Fruit fly (Drosophila melanogaster) whole organism, embryonic: ENCODE data around the gene Tcs4.

ENCODE experiments used
- Ada2b ChIP-seq: fragments of 200-800 bp; sonication (Bioruptor generic); IDR thresholded peaks from 2 replicates; pipeline ENCODE4 v1.3.6; 2022; ENCODE audit warnings: missing biosample characterization, missing genetic modification characterization
- BEAF-32 ChIP-seq: fragments of 200-800 bp; sonication (Bioruptor generic); optimal IDR thresholded peaks from 3 replicates; lab custom pipeline; 2017; ENCODE audit warnings: missing biosample characterization, missing genetic modification characterization, mild to moderate bottlenecking, moderate library complexity, missing genetic modification reagents
- CG1024 ChIP-seq: fragments of 200-800 bp; sonication (Bioruptor generic); IDR thresholded peaks from 2 replicates; pipeline ENCODE4 v1.3.6; 2022; ENCODE audit warnings: missing biosample characterization, missing genetic modification characterization
- CG10321 ChIP-seq: fragments of 200-800 bp; sonication (Bioruptor generic); IDR thresholded peaks from 2 replicates; pipeline ENCODE4 v1.3.6; 2022; ENCODE audit warnings: missing biosample characterization, missing genetic modification characterization
- CG12391 ChIP-seq: fragments of 200-800 bp; sonication (Bioruptor generic); optimal IDR thresholded peaks from 3 replicates; lab custom pipeline; 2018; ENCODE audit warnings: missing biosample characterization, mild to moderate bottlenecking, missing genetic modification characterization, moderate library complexity
- CG12659 ChIP-seq: fragments of 200-800 bp; sonication (Bioruptor generic); optimal IDR thresholded peaks from 3 replicates; lab custom pipeline; 2017; ENCODE audit warnings: mild to moderate bottlenecking, missing biosample characterization, missing genetic modification reagents, missing genetic modification characterization
- CG13123 ChIP-seq: fragments of 200-800 bp; sonication (Bioruptor generic); optimal IDR thresholded peaks from 2 replicates; lab custom pipeline; 2016; ENCODE audit warnings: missing biosample characterization, missing genetic modification characterization
- CG13296 ChIP-seq: fragments of 200-800 bp; sonication (Bioruptor generic); optimal IDR thresholded peaks from 3 replicates; lab custom pipeline; 2018; ENCODE audit warnings: missing biosample characterization, mild to moderate bottlenecking, missing genetic modification characterization
- CG14014 ChIP-seq: fragments of 200-800 bp; sonication (Bioruptor generic); IDR thresholded peaks from 2 replicates; pipeline ENCODE4 v1.3.6; 2022; ENCODE audit warnings: missing biosample characterization, missing genetic modification characterization
- CG15514 ChIP-seq: fragments of 200-800 bp; sonication (Bioruptor generic); optimal IDR thresholded peaks from 3 replicates; lab custom pipeline; 2017; ENCODE audit warnings: missing biosample characterization, missing genetic modification characterization, mild to moderate bottlenecking, moderate library complexity, missing genetic modification reagents
- CG15696 ChIP-seq: fragments of 200-800 bp; sonication (Bioruptor generic); optimal IDR thresholded peaks from 2 replicates; lab custom pipeline; 2019; ENCODE audit warnings: missing biosample characterization, mild to moderate bottlenecking, missing genetic modification characterization, moderate library complexity
- CG1603 ChIP-seq: fragments of 200-800 bp; sonication (Bioruptor generic); optimal IDR thresholded peaks from 2 replicates; lab custom pipeline; 2019; ENCODE audit warnings: missing biosample characterization, mild to moderate bottlenecking, missing genetic modification characterization, moderate library complexity
- CG16813 ChIP-seq: fragments of 200-800 bp; sonication (Bioruptor generic); IDR thresholded peaks from 3 replicates; pipeline ENCODE4 v1.3.6; 2022; ENCODE audit warnings: missing biosample characterization, missing genetic modification characterization; ENCODE audit not compliant: partially characterized antibody
- CG30020 ChIP-seq: fragments of 200-800 bp; optimal IDR thresholded peaks from 2 replicates; lab custom pipeline; 2019; ENCODE audit warnings: missing biosample characterization, mild to moderate bottlenecking, missing genetic modification characterization, moderate library complexity
- CG33213 ChIP-seq: fragments of 200-800 bp; sonication (Bioruptor generic); optimal IDR thresholded peaks from 3 replicates; lab custom pipeline; 2016; ENCODE audit warnings: missing biosample characterization, missing genetic modification characterization
- CG33557 ChIP-seq: fragments of 200-800 bp; sonication (Bioruptor generic); optimal IDR thresholded peaks from 2 replicates; lab custom pipeline; 2019; ENCODE audit warnings: missing biosample characterization, mild to moderate bottlenecking, missing genetic modification characterization, moderate library complexity
- CG5180 ChIP-seq: fragments of 200-800 bp; sonication (Bioruptor generic); optimal IDR thresholded peaks from 3 replicates; lab custom pipeline; 2017; ENCODE audit warnings: missing biosample characterization, missing genetic modification characterization, mild to moderate bottlenecking, moderate library complexity, missing genetic modification reagents
- CG6791 ChIP-seq: fragments of 200-800 bp; sonication (Bioruptor generic); IDR thresholded peaks from 3 replicates; pipeline ENCODE4 v1.3.6; 2022; ENCODE audit warnings: missing biosample characterization, missing genetic modification characterization; ENCODE audit not compliant: partially characterized antibody
- CG7963 ChIP-seq: fragments of 200-800 bp; sonication (Bioruptor generic); IDR thresholded peaks from 3 replicates; pipeline ENCODE4 v1.3.6; 2022; ENCODE audit warnings: missing biosample characterization, missing genetic modification characterization; ENCODE audit not compliant: partially characterized antibody
- Dll ChIP-seq: fragments of 200-800 bp; sonication (Bioruptor generic); IDR thresholded peaks from 4 replicates; pipeline ENCODE4 v1.3.6; 2022; ENCODE audit warnings: missing biosample characterization, missing genetic modification characterization; ENCODE audit not compliant: partially characterized antibody
- Ets97D ChIP-seq: fragments of 200-800 bp; sonication (Bioruptor generic); optimal IDR thresholded peaks from 3 replicates; lab custom pipeline; 2016; ENCODE audit warnings: missing biosample characterization, missing genetic modification characterization
- Fer1 ChIP-seq: fragments of 200-800 bp; sonication (Bioruptor generic); optimal IDR thresholded peaks from 2 replicates; lab custom pipeline; 2017; ENCODE audit warnings: missing biosample characterization, mild to moderate bottlenecking, missing genetic modification characterization
- MBD-R2 ChIP-seq: fragments of 200-800 bp; sonication (Bioruptor generic); IDR thresholded peaks from 2 replicates; pipeline ENCODE4 v1.3.6; 2022; ENCODE audit warnings: missing biosample characterization, missing genetic modification characterization
- Med ChIP-seq: fragments of 200-800 bp; sonication (Bioruptor generic); peaks from one replicate; lab custom pipeline; 2016; ENCODE audit warnings: missing biosample characterization, missing genetic modification characterization, mild to moderate bottlenecking, inconsistent platforms, moderate library complexity
- NC2α ChIP-seq: fragments of 200-800 bp; sonication (Bioruptor generic); optimal IDR thresholded peaks from 2 replicates; lab custom pipeline; 2016; ENCODE audit warnings: missing biosample characterization, missing genetic modification characterization
- NFAT ChIP-seq: fragments of 200-800 bp; sonication (Bioruptor generic); IDR thresholded peaks from 2 replicates; pipeline ENCODE4 v1.3.6; 2022; ENCODE audit warnings: missing biosample characterization, missing genetic modification characterization
- Pdp1 ChIP-seq, 2 experiments: fragments of 200-800 bp; sonication (Bioruptor generic); optimal IDR thresholded peaks; 3 replicates each; lab custom pipeline; 2016; ENCODE audit warnings: missing biosample characterization in 2 of 2, missing genetic modification characterization in 2 of 2, mild to moderate bottlenecking in 1 of 2, moderate library complexity in 1 of 2
- Scr ChIP-seq: fragments of 200-800 bp; sonication (Bioruptor generic); IDR thresholded peaks from 2 replicates; pipeline ENCODE4 v1.3.6; 2022; ENCODE audit warnings: missing biosample characterization, missing genetic modification characterization; ENCODE audit not compliant: partially characterized antibody
- Stat92E ChIP-seq, 3 experiments: fragments of >200 bp in 2 of 3; fragments of 200-800 bp in 1 of 3; sonication (Bioruptor generic) in 1 of 3; optimal IDR thresholded peaks; 2 replicates each; lab custom pipeline; 2017 to 2019; ENCODE audit warnings: missing biosample characterization in 3 of 3, missing genetic modification characterization in 3 of 3, mild to moderate bottlenecking in 1 of 3, moderate library complexity in 1 of 3
- amos ChIP-seq: fragments of 200-800 bp; sonication (Bioruptor generic); IDR thresholded peaks from 2 replicates; pipeline ENCODE4 v1.3.6; 2022; ENCODE audit warnings: missing biosample characterization, missing genetic modification characterization; ENCODE audit not compliant: partially characterized antibody
- aop ChIP-seq: fragments of 200-800 bp; sonication (Bioruptor generic); IDR thresholded peaks from 2 replicates; pipeline ENCODE4 v1.3.6; 2022; ENCODE audit warnings: missing biosample characterization, missing genetic modification characterization
- ci ChIP-seq: fragments of 200-800 bp; sonication (Bioruptor generic); IDR thresholded peaks from 3 replicates; pipeline ENCODE4 v1.3.6; 2022; ENCODE audit warnings: missing biosample characterization, missing genetic modification characterization
- da ChIP-seq: fragments of 200-800 bp; sonication (Bioruptor generic); optimal IDR thresholded peaks from 2 replicates; lab custom pipeline; 2016; ENCODE audit warnings: missing biosample characterization, missing genetic modification characterization
- dmrt99B ChIP-seq: fragments of 200-800 bp; sonication (Bioruptor generic); optimal IDR thresholded peaks from 2 replicates; lab custom pipeline; 2018; ENCODE audit warnings: missing biosample characterization, mild to moderate bottlenecking, missing genetic modification characterization, moderate library complexity
- gfzf ChIP-seq: fragments of 200-800 bp; sonication (Bioruptor generic); optimal IDR thresholded peaks from 2 replicates; lab custom pipeline; 2016; ENCODE audit warnings: missing biosample characterization, mild to moderate bottlenecking, missing genetic modification characterization, moderate library complexity
- gro ChIP-seq: fragments of 200-800 bp; sonication (Bioruptor generic); optimal IDR thresholded peaks from 2 replicates; lab custom pipeline; 2016; ENCODE audit warnings: missing biosample characterization, missing genetic modification characterization
- insv ChIP-seq, 2 experiments: fragments of 200-800 bp; sonication (Bioruptor generic); optimal IDR thresholded peaks; 3 replicates each; lab custom pipeline; 2016 to 2018; ENCODE audit warnings: missing biosample characterization in 2 of 2, missing genetic modification characterization in 2 of 2
- jigr1 ChIP-seq: fragments of 200-800 bp; sonication (Bioruptor generic); IDR thresholded peaks from 3 replicates; pipeline ENCODE4 v1.3.6; 2022; ENCODE audit warnings: missing biosample characterization, missing genetic modification characterization
- pzg ChIP-seq: fragments of 200-800 bp; sonication (Bioruptor generic); optimal IDR thresholded peaks from 3 replicates; lab custom pipeline; 2018; ENCODE audit warnings: missing biosample characterization, mild to moderate bottlenecking, missing genetic modification characterization, moderate library complexity
- sd ChIP-seq: fragments of 200-800 bp; sonication (Bioruptor generic); optimal IDR thresholded peaks from 3 replicates; lab custom pipeline; 2018; ENCODE audit warnings: missing biosample characterization, mild to moderate bottlenecking, missing genetic modification characterization, moderate library complexity
- sens ChIP-seq: fragments of 200-800 bp; sonication (Bioruptor generic); peaks from one replicate; lab custom pipeline; 2016; ENCODE audit warnings: missing biosample characterization, missing genetic modification characterization
- sima ChIP-seq: fragments of 200-800 bp; sonication (Bioruptor generic); optimal IDR thresholded peaks from 2 replicates; lab custom pipeline; 2016; ENCODE audit warnings: missing biosample characterization, missing genetic modification characterization
- slou ChIP-seq: fragments of 200-800 bp; sonication (Bioruptor generic); optimal IDR thresholded peaks from 3 replicates; lab custom pipeline; 2016; ENCODE audit warnings: missing biosample characterization, missing genetic modification characterization
- toy ChIP-seq: fragments of 200-800 bp; sonication (Bioruptor generic); IDR thresholded peaks from 2 replicates; pipeline ENCODE4 v1.3.6; 2022; ENCODE audit warnings: missing biosample characterization, missing genetic modification characterization
- trem ChIP-seq: fragments of 200-800 bp; optimal IDR thresholded peaks from 3 replicates; lab custom pipeline; 2019; ENCODE audit warnings: missing biosample characterization, mild to moderate bottlenecking, missing genetic modification characterization, moderate library complexity
- unc-4 ChIP-seq: fragments of 200-800 bp; sonication (Bioruptor generic); IDR thresholded peaks from 2 replicates; pipeline ENCODE4 v1.3.6; 2022; ENCODE audit warnings: missing biosample characterization, missing genetic modification characterization; ENCODE audit not compliant: partially characterized antibody
- zfh1 ChIP-seq: fragments of 200-800 bp; sonication (Bioruptor generic); IDR thresholded peaks from 3 replicates; pipeline ENCODE4 v1.3.6; 2022; ENCODE audit warnings: missing biosample characterization, missing genetic modification characterization

Gene Tcs4

DNA sequence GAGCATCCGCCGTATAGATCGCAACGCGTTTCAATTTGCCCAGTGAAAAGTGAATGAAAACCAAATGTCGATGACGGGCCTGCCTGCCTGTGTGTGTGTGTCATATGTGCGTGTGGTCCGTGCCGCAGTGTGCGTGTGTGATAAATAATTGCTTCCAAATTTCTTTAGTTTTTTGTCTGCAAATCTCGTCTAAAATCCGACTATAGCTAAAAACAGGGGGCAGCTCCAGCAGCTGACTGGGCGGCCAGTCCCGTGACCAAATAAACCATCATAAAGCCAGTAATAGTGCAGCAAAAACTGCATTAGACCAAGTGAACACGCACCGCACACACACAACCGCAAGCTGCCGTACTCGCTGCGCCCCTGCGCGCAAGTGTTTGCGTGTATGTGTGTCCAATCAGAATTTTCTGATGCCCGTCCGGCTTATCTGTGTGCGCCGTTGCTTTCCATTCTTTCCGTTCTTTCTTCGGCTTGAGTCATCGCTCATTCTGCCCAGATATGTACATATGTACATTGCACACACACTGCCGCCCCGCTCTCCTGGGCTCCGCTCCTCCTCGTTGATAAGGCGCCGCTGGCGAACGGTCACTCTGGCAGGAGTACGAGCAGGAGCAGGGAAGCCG, 4.2 kb downstream of the Tcs4 start (continued):
- TF ChIP-seq slou (GFP tag; lab: Kevin White, UChicago), result no peak
- TF ChIP-seq CG5180, result no peak
- no peak for TF ChIP-seq CG7963
- TF ChIP-seq, all 482 proteins: peak for 49

DNA sequence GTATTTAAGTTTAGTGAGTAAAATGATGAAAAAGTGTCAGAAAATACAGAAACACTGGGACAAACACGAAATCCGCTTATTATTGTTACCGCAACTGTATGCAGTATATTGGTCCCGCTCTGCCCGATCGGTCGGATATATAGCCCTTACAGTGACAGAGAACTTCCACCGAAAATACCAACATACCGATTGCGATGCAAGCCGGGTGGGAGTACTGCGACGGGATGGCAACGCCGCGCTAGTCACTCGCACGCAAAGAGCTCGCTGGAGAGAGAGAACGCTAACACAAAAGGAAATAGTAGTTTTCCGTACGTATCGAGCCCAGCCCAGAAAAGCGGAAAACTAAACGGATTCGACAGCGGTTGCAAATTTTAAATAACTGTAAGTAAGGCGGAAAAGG, 4.7 kb downstream of the Tcs4 start, which contains the start of gene Cdc42:
Gene Cdc42, plus strand, starts transcription at position 247 of the 400 bp plus-strand sequence.
- TF ChIP-seq CG12391 (tag; lab: Kevin White, UChicago), result peak; percentile 5
- peak; percentile 87 for TF ChIP-seq Med
- TF ChIP-seq sd (tag; lab: Kevin White, UChicago), result peak; percentile 2
- no peak for TF ChIP-seq CG33557 (GFP tag; lab: Kevin White, UChicago)
- peak; percentile 57 for TF ChIP-seq CG1603 (tag; lab: Kevin White, UChicago)
- no peak for TF ChIP-seq CG16813 (GFP tag; lab: Robert Waterston, UW)
- no peak for TF ChIP-seq CG13296 (GFP tag; lab: Kevin White, UChicago)
- TF ChIP-seq CG15696 (tag; lab: Kevin White, UChicago), result no peak
- TF ChIP-seq amos (GFP tag; lab: Robert Waterston, UW), result peak; percentile 45
- TF ChIP-seq insv (GFP tag; optimal IDR thresholded peaks at IDR 0.05; lab: Kevin White, UChicago), result no peak
- peak; percentile 55 for TF ChIP-seq BEAF-32 (GFP tag; lab: Kevin White, UChicago)
- TF ChIP-seq CG12659 (GFP tag; lab: Kevin White, UChicago), result peak; percentile 29
- 0 out of 2 replicates have a peak, but pooled peaks have one; percentile 13 for TF ChIP-seq Scr (GFP tag; lab: Robert Waterston, UW)
- TF ChIP-seq aop (GFP tag; lab: Robert Waterston, UW), result peak; percentile 51; the same call in 1 of the 2 replicates
- TF ChIP-seq sima (GFP tag; lab: Kevin White, UChicago), result no peak
- TF ChIP-seq Fer1 (GFP tag; lab: Kevin White, UChicago), result no peak
- no peak for TF ChIP-seq Ada2b
- TF ChIP-seq CG33213 (GFP tag; lab: Kevin White, UChicago), result no peak
- no peak for TF ChIP-seq Stat92E (GFP tag; optimal IDR thresholded peaks at IDR 0.05; lab: Kevin White, UChicago)
- peak; percentile 42 for TF ChIP-seq CG15514 (GFP tag; lab: Kevin White, UChicago)
- peak; percentile 49 for TF ChIP-seq sens
- TF ChIP-seq ci (GFP tag; lab: Robert Waterston, UW), result peak; percentile 30; the same call in 1 of the 3 replicates
- no peak for TF ChIP-seq CG14014 (GFP tag; lab: Robert Waterston, UW)
- peak; percentile 42; the same call in 2 of the 3 replicates for TF ChIP-seq CG6791
- peak; percentile 30; the same call in 1 of the 2 replicates for TF ChIP-seq CG1024 (GFP tag; lab: Robert Waterston, UW)
- TF ChIP-seq NC2α (GFP tag; lab: Kevin White, UChicago), result no peak
- TF ChIP-seq Ets97D (GFP tag; lab: Kevin White, UChicago), result peak; percentile 23
- peak; percentile 22 for TF ChIP-seq CG30020 (tag; lab: Kevin White, UChicago)
- TF ChIP-seq jigr1 (GFP tag; lab: Robert Waterston, UW), result no peak
- no peak for TF ChIP-seq toy (GFP tag; lab: Robert Waterston, UW)
- 0 out of 2 replicates have a peak, but pooled peaks have one; percentile 16 for TF ChIP-seq NFAT (GFP tag; lab: Robert Waterston, UW)
- TF ChIP-seq Dll, result no peak
- no peak for TF ChIP-seq gro (GFP tag; lab: Kevin White, UChicago)
- TF ChIP-seq gfzf (GFP tag; lab: Kevin White, UChicago), result peak; percentile 58
- 0 out of 2 replicates have a peak, but pooled peaks have one; percentile 24 for TF ChIP-seq unc-4 (GFP tag; lab: Robert Waterston, UW)
- peak; percentile 19 for TF ChIP-seq trem (tag; lab: Kevin White, UChicago)
- TF ChIP-seq zfh1, result peak; percentile 34; the same call in 2 of the 3 replicates
- peak; percentile 46; the same call in 1 of the 2 replicates for TF ChIP-seq CG10321
- TF ChIP-seq CG13123 (GFP tag; lab: Kevin White, UChicago), result no peak
- peak; percentile 51 for TF ChIP-seq MBD-R2 (GFP tag; lab: Robert Waterston, UW)
- no peak for TF ChIP-seq dmrt99B (tag; lab: Kevin White, UChicago)
- TF ChIP-seq Pdp1 (GFP tag; optimal IDR thresholded peaks at IDR 0.05; lab: Kevin White, UChicago), result peak in 1 of 2 experiments; percentile 6
- TF ChIP-seq pzg (GFP tag; lab: Kevin White, UChicago), result peak; percentile 66
- no peak for TF ChIP-seq da
